Worm (Caenorhabditis elegans): Measurements from ENCODE around the gene F18A11.3.

DNA sequence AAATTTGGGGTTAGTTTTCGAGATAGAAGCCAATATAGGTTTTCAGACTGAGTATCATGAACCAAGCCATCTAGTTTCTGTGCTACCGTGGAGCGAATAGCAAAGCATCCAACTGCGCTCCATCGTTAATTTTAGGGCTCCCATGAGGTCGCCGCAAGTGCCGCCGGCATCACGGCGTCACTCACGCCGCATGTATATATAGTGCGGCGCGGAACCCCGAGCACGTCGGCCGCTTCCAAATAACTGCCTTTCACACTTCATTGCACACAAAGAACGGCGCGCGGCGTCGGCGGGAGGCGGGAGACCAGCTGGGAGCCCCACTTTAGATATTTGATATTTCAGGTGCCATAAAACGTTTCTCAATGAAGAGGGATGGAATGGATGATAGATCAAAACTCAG, 13.4 kb upstream of the F18A11.3 start:
- TF ChIP-seq ztf-29 (GFP tag; IDR thresholded peaks at IDR 0.05): no peak
- TF ChIP-seq med-1 (GFP tag; optimal IDR thresholded peaks at IDR 0.05; ENCODE audit: insufficient read depth): no peak
- no peak for TF ChIP-seq T22C8.4 (GFP tag; IDR thresholded peaks at IDR 0.05)
- no peak for TF ChIP-seq flt-1 (GFP tag; IDR thresholded peaks at IDR 0.05)

Data from whole organism, midembryonic.